Worm (Caenorhabditis elegans): ENCODE data around the gene daf-7.

ce11 chrIII:834443-834815 is 22.8 kb downstream of the daf-7 start:
- TF ChIP-seq hmg-11 (tag; optimal IDR thresholded peaks at IDR 0.05) (no peak), elt-3 (tag; optimal IDR thresholded peaks at IDR 0.05) (no peak), daf-12 (tag; optimal IDR thresholded peaks at IDR 0.05) (no peak)

Data from whole organism, L3 larva.